Worm (Caenorhabditis elegans) whole organism, L2 larva: ENCODE results near the gene K11G9.5.

Source experiments
- R02D3.7 ChIP-seq: fragments of 150-350 bp; optimal IDR thresholded peaks from 2 replicates; lab custom pipeline; 2014; ENCODE audit warnings: missing biosample characterization, missing genetic modification characterization
- ZK546.5 ChIP-seq: sonication (generic microtip); optimal IDR thresholded peaks from 2 replicates; lab custom pipeline; 2017; ENCODE audit warnings: missing biosample characterization, missing genetic modification characterization
- ama-1 ChIP-seq: fragments of 150-350 bp; optimal IDR thresholded peaks from 2 replicates; lab custom pipeline; 2018; ENCODE audit warnings: inconsistent platforms
- ceh-82 ChIP-seq: fragments of 150-350 bp; optimal IDR thresholded peaks from 2 replicates; lab custom pipeline; 2014; ENCODE audit warnings: missing biosample characterization, missing genetic modification characterization
- elt-1 ChIP-seq: fragments of 150-350 bp; optimal IDR thresholded peaks from 2 replicates; lab custom pipeline; 2014; ENCODE audit warnings: missing biosample characterization, missing genetic modification characterization
- gmeb-1 ChIP-seq: fragments of 150-350 bp; optimal IDR thresholded peaks from 2 replicates; lab custom pipeline; 2014; ENCODE audit warnings: missing biosample characterization, missing genetic modification characterization
- lin-13 ChIP-seq: fragments of 150-350 bp; optimal IDR thresholded peaks from 2 replicates; lab custom pipeline; 2014; ENCODE audit warnings: missing biosample characterization, missing genetic modification reagents, missing genetic modification characterization
- nhr-12 ChIP-seq: fragments of 150-350 bp; optimal IDR thresholded peaks from 2 replicates; lab custom pipeline; 2014; ENCODE audit warnings: missing biosample characterization, missing genetic modification characterization
- unc-62 ChIP-seq: fragments of 150-350 bp; optimal IDR thresholded peaks from 2 replicates; lab custom pipeline; 2014; ENCODE audit warnings: missing biosample characterization, missing genetic modification reagents, missing genetic modification characterization
- zag-1 ChIP-seq: fragments of 150-350 bp; optimal IDR thresholded peaks from 2 replicates; lab custom pipeline; 2014; ENCODE audit warnings: missing biosample characterization, missing genetic modification characterization

- TF ChIP-seq R02D3.7 (tag; lab: Kevin White, UChicago) (no peak), lin-13 (GFP tag; lab: Kevin White, UChicago) (no peak), unc-62 (no peak), ama-1 (lab: Kevin White, UChicago) (no peak), ceh-82 (tag; lab: Kevin White, UChicago) (no peak), gmeb-1 (tag; lab: Kevin White, UChicago) (no peak), nhr-12 (no peak), zag-1 (no peak), ZK546.5 (tag; lab: Kevin White, UChicago) (no peak), elt-1 (no peak)
These were observed 38.9 kb upstream of the K11G9.5 start, which contains the start of gene ZC487.1 for ce11 chrV:6727222-6727621.
